Fruit fly (Drosophila melanogaster) whole organism, embryonic: ENCODE data around the gene CG3862.

ENCODE experiments used
- Aef1 ChIP-seq: fragments of 200-800 bp; sonication (Bioruptor generic); IDR thresholded peaks from 3 replicates; pipeline ENCODE4 v1.3.6; 2022; ENCODE audit warnings: missing biosample characterization, missing genetic modification characterization
- BEAF-32 ChIP-seq: fragments of 200-800 bp; sonication (Bioruptor generic); optimal IDR thresholded peaks from 3 replicates; lab custom pipeline; 2017; ENCODE audit warnings: missing biosample characterization, missing genetic modification characterization, mild to moderate bottlenecking, moderate library complexity, missing genetic modification reagents
- BtbVII ChIP-seq: fragments of 200-800 bp; sonication (Bioruptor generic); optimal IDR thresholded peaks from 3 replicates; lab custom pipeline; 2017; ENCODE audit warnings: missing biosample characterization, mild to moderate bottlenecking, missing genetic modification characterization
- C15 ChIP-seq: fragments of 200-800 bp; sonication (Bioruptor generic); IDR thresholded peaks from 3 replicates; pipeline ENCODE4 v1.3.6; 2022; ENCODE audit warnings: missing biosample characterization, missing genetic modification characterization
- CG10654 ChIP-seq: fragments of 200-800 bp; sonication (Bioruptor generic); optimal IDR thresholded peaks from 2 replicates; lab custom pipeline; 2016; ENCODE audit warnings: missing biosample characterization, missing genetic modification characterization
- CG11504 ChIP-seq: fragments of 200-800 bp; sonication (Bioruptor generic); optimal IDR thresholded peaks from 3 replicates; lab custom pipeline; 2019; ENCODE audit warnings: missing biosample characterization, mild to moderate bottlenecking, missing genetic modification characterization, moderate library complexity
- CG13424 ChIP-seq: fragments of 200-800 bp; sonication (Bioruptor generic); optimal IDR thresholded peaks from 2 replicates; lab custom pipeline; 2019; ENCODE audit warnings: missing biosample characterization, mild to moderate bottlenecking, missing genetic modification characterization, moderate library complexity
- CG14441 ChIP-seq: fragments of 200-800 bp; sonication (Bioruptor generic); IDR thresholded peaks from 2 replicates; pipeline ENCODE4 v1.3.6; 2022; ENCODE audit warnings: missing biosample characterization, missing genetic modification characterization
- CG15479 ChIP-seq: fragments of 200-800 bp; sonication (Bioruptor generic); optimal IDR thresholded peaks from 3 replicates; lab custom pipeline; 2019; ENCODE audit warnings: missing biosample characterization, mild to moderate bottlenecking, missing genetic modification characterization, moderate library complexity
- CG17186 ChIP-seq: fragments of 200-800 bp; sonication (Bioruptor generic); optimal IDR thresholded peaks from 3 replicates; lab custom pipeline; 2017; ENCODE audit warnings: missing biosample characterization, missing genetic modification reagents, missing genetic modification characterization
- CG30431 ChIP-seq: fragments of 200-800 bp; sonication (Bioruptor generic); optimal IDR thresholded peaks from 2 replicates; lab custom pipeline; 2017; ENCODE audit warnings: missing biosample characterization, missing genetic modification characterization
- CG33213 ChIP-seq: fragments of 200-800 bp; sonication (Bioruptor generic); optimal IDR thresholded peaks from 3 replicates; lab custom pipeline; 2016; ENCODE audit warnings: missing biosample characterization, missing genetic modification characterization
- CG3847 ChIP-seq: fragments of 200-800 bp; sonication (Bioruptor generic); IDR thresholded peaks from 2 replicates; pipeline ENCODE4 v1.3.6; 2022; ENCODE audit warnings: missing biosample characterization, missing genetic modification characterization
- CG4282 ChIP-seq: fragments of 200-800 bp; sonication (Bioruptor generic); optimal IDR thresholded peaks from 2 replicates; lab custom pipeline; 2016; ENCODE audit warnings: missing biosample characterization, missing genetic modification characterization
- CG4424 ChIP-seq: fragments of 200-800 bp; sonication (Bioruptor generic); optimal IDR thresholded peaks from 3 replicates; lab custom pipeline; 2016; ENCODE audit warnings: missing biosample characterization, missing genetic modification characterization
- CG6683 ChIP-seq: fragments of 200-800 bp; sonication (Bioruptor generic); optimal IDR thresholded peaks from 2 replicates; lab custom pipeline; 2017; ENCODE audit warnings: missing biosample characterization, mild to moderate bottlenecking, missing genetic modification characterization, missing genetic modification reagents
- CG8924 ChIP-seq: fragments of 200-800 bp; optimal IDR thresholded peaks from 3 replicates; lab custom pipeline; 2019; ENCODE audit warnings: missing biosample characterization, mild to moderate bottlenecking, missing genetic modification characterization, moderate library complexity
- Dll ChIP-seq: fragments of 200-800 bp; sonication (Bioruptor generic); IDR thresholded peaks from 4 replicates; pipeline ENCODE4 v1.3.6; 2022; ENCODE audit warnings: missing biosample characterization, missing genetic modification characterization; ENCODE audit not compliant: partially characterized antibody
- Ets97D ChIP-seq: fragments of 200-800 bp; sonication (Bioruptor generic); optimal IDR thresholded peaks from 3 replicates; lab custom pipeline; 2016; ENCODE audit warnings: missing biosample characterization, missing genetic modification characterization
- Mad ChIP-seq: fragments of 200-800 bp; sonication (Bioruptor generic); optimal IDR thresholded peaks from 2 replicates; lab custom pipeline; 2016; ENCODE audit warnings: missing biosample characterization, missing genetic modification characterization
- NC2α ChIP-seq: fragments of 200-800 bp; sonication (Bioruptor generic); optimal IDR thresholded peaks from 2 replicates; lab custom pipeline; 2016; ENCODE audit warnings: missing biosample characterization, missing genetic modification characterization
- Nf-YB ChIP-seq: fragments of 200-800 bp; sonication (Bioruptor generic); optimal IDR thresholded peaks from 3 replicates; lab custom pipeline; 2019; ENCODE audit warnings: missing biosample characterization, mild to moderate bottlenecking, missing genetic modification characterization, moderate library complexity
- Oli ChIP-seq: fragments of 200-800 bp; sonication (Bioruptor generic); optimal IDR thresholded peaks from 2 replicates; lab custom pipeline; 2018; ENCODE audit warnings: missing biosample characterization, mild to moderate bottlenecking, missing genetic modification characterization, moderate library complexity
- Opbp ChIP-seq: fragments of 200-800 bp; sonication (Bioruptor generic); IDR thresholded peaks from 3 replicates; pipeline ENCODE4 v1.3.6; 2022; ENCODE audit warnings: missing biosample characterization, missing genetic modification characterization; ENCODE audit not compliant: partially characterized antibody
- Stat92E ChIP-seq, 3 experiments: fragments of >200 bp in 2 of 3; fragments of 200-800 bp in 1 of 3; sonication (Bioruptor generic) in 1 of 3; optimal IDR thresholded peaks; 2 replicates each; lab custom pipeline; 2017 to 2019; ENCODE audit warnings: missing biosample characterization in 3 of 3, missing genetic modification characterization in 3 of 3, mild to moderate bottlenecking in 1 of 3, moderate library complexity in 1 of 3
- Tbp ChIP-seq: fragments of >200 bp; optimal IDR thresholded peaks from 2 replicates; lab custom pipeline; 2018; ENCODE audit warnings: missing biosample characterization, missing genetic modification characterization
- Xbp1 ChIP-seq: fragments of 200-800 bp; sonication (Bioruptor generic); optimal IDR thresholded peaks from 3 replicates; lab custom pipeline; 2016; ENCODE audit warnings: missing biosample characterization, mild to moderate bottlenecking, missing genetic modification characterization
- amos ChIP-seq: fragments of 200-800 bp; sonication (Bioruptor generic); IDR thresholded peaks from 2 replicates; pipeline ENCODE4 v1.3.6; 2022; ENCODE audit warnings: missing biosample characterization, missing genetic modification characterization; ENCODE audit not compliant: partially characterized antibody
- ash1 ChIP-seq: fragments of 200-800 bp; sonication (Bioruptor generic); optimal IDR thresholded peaks from 2 replicates; lab custom pipeline; 2018; ENCODE audit warnings: missing biosample characterization, mild to moderate bottlenecking, missing genetic modification characterization
- chinmo ChIP-seq: fragments of 200-800 bp; sonication (Bioruptor generic); IDR thresholded peaks from 4 replicates; pipeline ENCODE4 v1.3.6; 2022; ENCODE audit warnings: missing biosample characterization, missing genetic modification characterization; ENCODE audit not compliant: partially characterized antibody
- corto ChIP-seq: fragments of 200-800 bp; sonication (Bioruptor generic); optimal IDR thresholded peaks from 2 replicates; lab custom pipeline; 2016; ENCODE audit warnings: missing biosample characterization, mild to moderate bottlenecking, missing genetic modification characterization, moderate library complexity
- gce ChIP-seq: fragments of 200-800 bp; sonication (Bioruptor generic); IDR thresholded peaks from 3 replicates; pipeline ENCODE4 v1.3.6; 2022; ENCODE audit warnings: missing biosample characterization, missing genetic modification characterization
- gcm2 ChIP-seq: fragments of 200-800 bp; sonication (Bioruptor generic); optimal IDR thresholded peaks from 2 replicates; lab custom pipeline; 2016; ENCODE audit warnings: missing biosample characterization, missing genetic modification characterization
- grau ChIP-seq: fragments of 200-800 bp; optimal IDR thresholded peaks from 3 replicates; lab custom pipeline; 2019; ENCODE audit warnings: missing biosample characterization, mild to moderate bottlenecking, missing genetic modification characterization, moderate library complexity
- gsb-n ChIP-seq: fragments of 200-800 bp; sonication (Bioruptor generic); optimal IDR thresholded peaks from 3 replicates; lab custom pipeline; 2018; ENCODE audit warnings: missing biosample characterization, mild to moderate bottlenecking, missing genetic modification characterization
- hb ChIP-seq: fragments of 200-800 bp; sonication (Bioruptor generic); IDR thresholded peaks from 3 replicates; pipeline ENCODE4 v1.3.6; 2022; ENCODE audit warnings: missing biosample characterization, missing genetic modification characterization; ENCODE audit not compliant: partially characterized antibody
- hkb ChIP-seq, 2 experiments: fragments of 200-800 bp in 1 of 2; fragments of >200 bp in 1 of 2; sonication (Bioruptor generic) in 1 of 2; IDR thresholded peaks in 1 of 2; optimal IDR thresholded peaks in 1 of 2; 2 replicates each; pipeline versions ENCODE4 v1.3.6 to Lab custom; 2017 to 2022; ENCODE audit warnings: missing biosample characterization in 1 of 2, missing genetic modification characterization in 1 of 2
- insv ChIP-seq, 2 experiments: fragments of 200-800 bp; sonication (Bioruptor generic); optimal IDR thresholded peaks; 3 replicates each; lab custom pipeline; 2016 to 2018; ENCODE audit warnings: missing biosample characterization in 2 of 2, missing genetic modification characterization in 2 of 2
- klu ChIP-seq: fragments of 200-800 bp; sonication (Bioruptor generic); IDR thresholded peaks from 2 replicates; pipeline ENCODE4 v1.3.6; 2022; ENCODE audit warnings: missing biosample characterization, missing genetic modification characterization
- lmd ChIP-seq: fragments of 200-800 bp; sonication (Bioruptor generic); IDR thresholded peaks from 2 replicates; pipeline ENCODE4 v1.3.6; 2022; ENCODE audit warnings: missing biosample characterization, missing genetic modification characterization
- nerfin-1 ChIP-seq: fragments of 200-800 bp; sonication (Bioruptor generic); optimal IDR thresholded peaks from 3 replicates; lab custom pipeline; 2019; ENCODE audit warnings: missing biosample characterization, mild to moderate bottlenecking, missing genetic modification characterization, moderate library complexity
- phol ChIP-seq: fragments of 200-800 bp; sonication (Bioruptor generic); optimal IDR thresholded peaks from 3 replicates; lab custom pipeline; 2018; ENCODE audit warnings: missing biosample characterization, mild to moderate bottlenecking, missing genetic modification characterization, moderate library complexity
- pum ChIP-seq: fragments of 200-800 bp; sonication (Bioruptor generic); optimal IDR thresholded peaks from 2 replicates; lab custom pipeline; 2016; ENCODE audit warnings: missing biosample characterization, missing genetic modification characterization
- run ChIP-seq: fragments of 200-800 bp; sonication (Bioruptor generic); optimal IDR thresholded peaks from 3 replicates; lab custom pipeline; 2018; ENCODE audit warnings: missing biosample characterization, mild to moderate bottlenecking, missing genetic modification characterization
- sna ChIP-seq: fragments of 200-800 bp; sonication (Bioruptor generic); IDR thresholded peaks from 2 replicates; pipeline ENCODE4 v1.3.6; 2022; ENCODE audit warnings: missing biosample characterization, missing genetic modification characterization; ENCODE audit not compliant: partially characterized antibody
- ssp ChIP-seq: fragments of 200-800 bp; sonication (Bioruptor generic); IDR thresholded peaks from 2 replicates; pipeline ENCODE4 v1.3.6; 2022; ENCODE audit warnings: missing biosample characterization, missing genetic modification characterization
- tx ChIP-seq: fragments of 200-800 bp; sonication (Bioruptor generic); optimal IDR thresholded peaks from 2 replicates; lab custom pipeline; 2016; ENCODE audit warnings: missing biosample characterization, missing genetic modification characterization
- unpg ChIP-seq: fragments of 200-800 bp; sonication (Bioruptor generic); optimal IDR thresholded peaks from 3 replicates; lab custom pipeline; 2018; ENCODE audit warnings: missing biosample characterization, mild to moderate bottlenecking, missing genetic modification characterization, moderate library complexity
- vfl ChIP-seq: fragments of 200-800 bp; sonication (Bioruptor generic); optimal IDR thresholded peaks from 2 replicates; lab custom pipeline; 2016; ENCODE audit warnings: missing biosample characterization, missing genetic modification characterization
- wdn ChIP-seq: fragments of 200-800 bp; sonication (Bioruptor generic); IDR thresholded peaks from 2 replicates; pipeline ENCODE4 v1.3.6; 2022; ENCODE audit warnings: missing biosample characterization, missing genetic modification characterization

The CG3862 gene

DNA sequence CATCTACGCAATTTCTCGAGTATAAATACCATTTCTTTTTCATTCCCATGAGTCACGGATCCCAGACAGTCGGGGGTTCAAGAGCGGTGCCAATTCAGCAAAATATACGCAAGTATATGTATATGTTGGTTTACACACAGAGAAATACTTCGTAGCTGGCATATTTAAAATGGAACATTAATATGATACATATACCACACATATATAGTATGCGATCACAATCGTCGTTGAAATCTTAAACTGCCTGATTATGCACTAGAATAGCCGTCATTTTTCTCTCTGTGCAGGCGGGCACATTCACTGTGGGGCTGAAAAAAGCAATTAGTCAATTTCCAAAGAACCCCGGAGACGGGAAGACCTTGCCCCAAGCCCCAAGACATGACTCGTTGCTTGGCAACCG is 16.0 kb upstream of the CG3862 start (continued):
- TF ChIP-seq lmd (GFP tag; lab: Robert Waterston, UW) (peak; percentile 87), phol (tag; lab: Kevin White, UChicago) (peak; percentile 56), Oli (tag; lab: Kevin White, UChicago) (peak; percentile 73), gce (GFP tag; lab: Robert Waterston, UW) (peak; percentile 66; the same call in 1 of the 3 replicates), CG13424 (peak; percentile 58), vfl (peak; percentile 75), hb (GFP tag; lab: Robert Waterston, UW) (no peak), gcm2 (peak; percentile 40), C15 (GFP tag; lab: Robert Waterston, UW) (peak; percentile 66; the same call in 2 of the 3 replicates), nerfin-1 (no peak), CG17186 (GFP tag; lab: Kevin White, UChicago) (no peak), sna (no peak), CG14441 (GFP tag; lab: Robert Waterston, UW) (peak; percentile 81), klu (GFP tag; lab: Robert Waterston, UW) (peak; percentile 77), unpg (peak; percentile 69), CG15479 (GFP tag; lab: Kevin White, UChicago) (no peak), NC2α (GFP tag; lab: Kevin White, UChicago) (no peak), insv (GFP tag; optimal IDR thresholded peaks at IDR 0.05; lab: Kevin White, UChicago) (no peak), CG4424 (GFP tag; lab: Kevin White, UChicago) (peak; percentile 69), CG11504 (tag; lab: Kevin White, UChicago) (peak; percentile 74), grau (tag; lab: Kevin White, UChicago) (peak; percentile 74), CG6683 (GFP tag; lab: Kevin White, UChicago) (peak; percentile 15), CG8924 (tag; lab: Kevin White, UChicago) (peak; percentile 51), BtbVII (GFP tag; lab: Kevin White, UChicago) (peak; percentile 65), tx (GFP tag; lab: Kevin White, UChicago) (peak; percentile 51), Dll (GFP tag; lab: Robert Waterston, UW) (no peak), Nf-YB (GFP tag; lab: Kevin White, UChicago) (peak; percentile 34), run (tag; lab: Kevin White, UChicago) (no peak), wdn (peak; percentile 88), Tbp (GFP tag; lab: Kevin White, UChicago) (no peak), Xbp1 (GFP tag; lab: Kevin White, UChicago) (peak; percentile 81), BEAF-32 (GFP tag; lab: Kevin White, UChicago) (no peak), Stat92E (GFP tag; optimal IDR thresholded peaks at IDR 0.05; lab: Kevin White, UChicago) (peak in 1 of 3 experiments; percentile 7), CG3847 (GFP tag; lab: Robert Waterston, UW) (peak; percentile 79), ssp (GFP tag; lab: Robert Waterston, UW) (peak; percentile 69), gsb-n (tag; lab: Kevin White, UChicago) (no peak), Aef1 (GFP tag; lab: Robert Waterston, UW) (peak; percentile 83), CG4282 (GFP tag; lab: Kevin White, UChicago) (no peak), ash1 (GFP tag; lab: Kevin White, UChicago) (no peak), hkb (optimal IDR thresholded peaks at IDR 0.05; lab: Kevin White, UChicago) (no peak), hkb (GFP tag; IDR thresholded peaks at IDR 0.05; lab: Robert Waterston, UW) (peak; percentile 87), corto (GFP tag; lab: Kevin White, UChicago) (peak; percentile 79), CG30431 (peak; percentile 53), CG10654 (GFP tag; lab: Kevin White, UChicago) (peak; percentile 43), pum (GFP tag; lab: Kevin White, UChicago) (no peak), Ets97D (GFP tag; lab: Kevin White, UChicago) (peak; percentile 14), Mad (GFP tag; lab: Kevin White, UChicago) (peak; percentile 50), chinmo (GFP tag; lab: Robert Waterston, UW) (0 out of 4 replicates have a peak, but pooled peaks have one; percentile 45), amos (GFP tag; lab: Robert Waterston, UW) (no peak), CG33213 (GFP tag; lab: Kevin White, UChicago) (no peak), Opbp (no peak)
